Worm (Caenorhabditis elegans) whole organism, L4 larva: ENCODE data around the gene F13B6.1.

Source experiments
- ces-1 ChIP-seq: fragments of 150-350 bp; sonication (generic microtip); optimal IDR thresholded peaks from 4 replicates; lab custom pipeline; 2014; ENCODE audit warnings: missing biosample characterization, missing genetic modification reagents, missing genetic modification characterization
- fkh-10 ChIP-seq: fragments of 150-350 bp; optimal IDR thresholded peaks from 2 replicates; lab custom pipeline; 2014; ENCODE audit warnings: missing biosample characterization, missing genetic modification reagents, missing genetic modification characterization
- hmg-1.1 ChIP-seq: fragments of 200-800 bp; sonication (Bioruptor generic); IDR thresholded peaks from 2 replicates; pipeline ENCODE4 v1.3.6; 2022; ENCODE audit warnings: missing genetic modification reagents, missing genetic modification characterization, missing compliant biosample characterization
- jun-1 ChIP-seq: fragments of 150-350 bp; optimal IDR thresholded peaks from 2 replicates; lab custom pipeline; 2014; ENCODE audit warnings: missing biosample characterization, missing genetic modification reagents, missing genetic modification characterization
- mxl-2 ChIP-seq: fragments of 200-800 bp; sonication (Bioruptor generic); conservative IDR thresholded peaks from 2 replicates; pipeline ENCODE4 v1.3.6; 2022; ENCODE audit warnings: missing genetic modification reagents, missing genetic modification characterization, missing compliant biosample characterization
- pqm-1 ChIP-seq: sonication (generic microtip); optimal IDR thresholded peaks from 2 replicates; lab custom pipeline; 2017; ENCODE audit warnings: missing biosample characterization, missing genetic modification characterization
- sdz-12 ChIP-seq: fragments of 200-800 bp; sonication (Bioruptor generic); optimal IDR thresholded peaks from 2 replicates; lab custom pipeline; 2018; ENCODE audit warnings: mild to moderate bottlenecking, missing genetic modification characterization, missing compliant biosample characterization
- unc-62 ChIP-seq, 3 experiments: fragments of 150-350 bp in 1 of 3; sonication (generic microtip); optimal IDR thresholded peaks in 2 of 3; peaks in 1 of 3; 1 replicate in 1 of 3; 2 replicates in 2 of 3; lab custom pipeline; 2014 to 2017; ENCODE audit warnings: missing biosample characterization in 3 of 3, missing genetic modification characterization in 3 of 3, missing genetic modification reagents in 3 of 3, missing genotype in 1 of 3
- zag-1 ChIP-seq: fragments of 150-350 bp; optimal IDR thresholded peaks from 2 replicates; lab custom pipeline; 2014; ENCODE audit warnings: missing biosample characterization, missing genetic modification characterization
- zfp-2 ChIP-seq: sonication (generic microtip); optimal IDR thresholded peaks from 2 replicates; lab custom pipeline; 2016; ENCODE audit warnings: mild to moderate bottlenecking, missing genetic modification characterization, missing compliant biosample characterization
- ztf-7 ChIP-seq: fragments of 150-350 bp; optimal IDR thresholded peaks from 2 replicates; lab custom pipeline; 2014; ENCODE audit warnings: missing biosample characterization, missing genetic modification characterization

DNA sequence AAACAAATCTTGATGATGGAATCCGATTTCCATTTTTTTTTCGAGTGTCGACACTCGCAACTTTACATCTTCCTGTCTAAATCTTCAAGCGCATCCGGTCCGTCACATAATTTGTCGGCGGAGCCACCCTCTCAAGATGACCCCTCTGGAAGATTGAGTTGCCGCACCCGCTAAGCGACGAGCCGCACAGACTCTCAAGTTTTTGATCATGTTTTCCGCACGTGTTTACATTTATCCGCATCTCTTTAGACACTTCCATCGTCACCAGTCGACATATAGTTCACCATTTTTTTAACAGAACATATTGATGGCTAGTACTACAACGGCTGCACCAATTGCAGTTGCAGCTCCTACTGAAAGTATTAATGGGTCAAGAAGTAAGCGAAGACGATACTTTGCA lies 35.1 kb downstream of the F13B6.1 start, which contains the start of gene F55G1.1:
- TF ChIP-seq ces-1 (GFP tag; lab: Kevin White, UChicago) (no peak), fkh-10 (GFP tag; lab: Kevin White, UChicago) (no peak), sdz-12 (no peak), mxl-2 (GFP tag; lab: Robert Waterston, UW) (no peak), pqm-1 (tag; lab: Kevin White, UChicago) (no peak), unc-62 (GFP tag; optimal IDR thresholded peaks at IDR 0.05 in 1 of 2; lab: Kevin White, UChicago) (peak in 1 of 2 experiments; percentile 79), unc-62 (tag; optimal IDR thresholded peaks at IDR 0.05; lab: Kevin White, UChicago) (no peak), zag-1 (no peak), hmg-1.1 (GFP tag; lab: Robert Waterston, UW) (no peak), ztf-7 (tag; lab: Kevin White, UChicago) (no peak), zfp-2 (tag; lab: Kevin White, UChicago) (no peak), jun-1 (tag; lab: Kevin White, UChicago) (no peak)
